Worm (Caenorhabditis elegans): Measurements from ENCODE around the gene srx-118.

Gene srx-118

ce11 chrII:12570523-12570922 is 44.9 kb downstream of the srx-118 start, which contains the start of gene Y38E10A.1:
Gene Y38E10A.1 (minus strand): TSS chrII:12570623.
- TF ChIP-seq hmg-4 (GFP tag; optimal IDR thresholded peaks at IDR 0.05) (no peak), F13C5.2 (tag; optimal IDR thresholded peaks at IDR 0.05) (no peak), hmbx-1 (tag; optimal IDR thresholded peaks at IDR 0.05) (no peak), scrt-1 (GFP tag; IDR thresholded peaks at IDR 0.05) (no peak), tbx-11 (GFP tag; IDR thresholded peaks at IDR 0.05) (no peak), ceh-36 (tag; optimal IDR thresholded peaks at IDR 0.05) (no peak), tra-4 (tag; optimal IDR thresholded peaks at IDR 0.05) (no peak), ceh-13 (GFP tag; optimal IDR thresholded peaks at IDR 0.05) (no peak), B0310.2 (tag; optimal IDR thresholded peaks at IDR 0.05) (no peak), tbx-37 (GFP tag; conservative IDR thresholded peaks at IDR 0.05) (no peak), flt-1 (GFP tag; IDR thresholded peaks at IDR 0.05) (no peak), sea-1 (GFP tag; conservative IDR thresholded peaks at IDR 0.05) (no peak), ama-1 (optimal IDR thresholded peaks at IDR 0.05) (no peak), aly-1 (tag; optimal IDR thresholded peaks at IDR 0.05) (no peak), hnd-1 (tag; optimal IDR thresholded peaks at IDR 0.05) (no peak), ets-7 (tag; optimal IDR thresholded peaks at IDR 0.05) (no peak), pes-1 (GFP tag; IDR thresholded peaks at IDR 0.05) (no peak)

ce11 chrII:12572760-12573159 is 47.1 kb downstream of the srx-118 start, which contains the start of gene Y38E10A.35:
Gene Y38E10A.35 (minus strand): TSS chrII:12572860.
- TF ChIP-seq ceh-13 (GFP tag; optimal IDR thresholded peaks at IDR 0.05) (no peak), hmg-4 (GFP tag; optimal IDR thresholded peaks at IDR 0.05) (no peak), ceh-36 (tag; optimal IDR thresholded peaks at IDR 0.05) (no peak), hnd-1 (tag; optimal IDR thresholded peaks at IDR 0.05) (no peak), sea-1 (GFP tag; conservative IDR thresholded peaks at IDR 0.05) (no peak), F13C5.2 (tag; optimal IDR thresholded peaks at IDR 0.05) (no peak), ama-1 (optimal IDR thresholded peaks at IDR 0.05) (no peak), flt-1 (GFP tag; IDR thresholded peaks at IDR 0.05) (no peak), tra-4 (tag; optimal IDR thresholded peaks at IDR 0.05) (no peak), ets-7 (tag; optimal IDR thresholded peaks at IDR 0.05) (no peak), B0310.2 (tag; optimal IDR thresholded peaks at IDR 0.05) (no peak), hmbx-1 (tag; optimal IDR thresholded peaks at IDR 0.05) (no peak), tbx-11 (GFP tag; IDR thresholded peaks at IDR 0.05) (no peak), pes-1 (GFP tag; IDR thresholded peaks at IDR 0.05) (no peak), tbx-37 (GFP tag; conservative IDR thresholded peaks at IDR 0.05) (no peak), scrt-1 (GFP tag; IDR thresholded peaks at IDR 0.05) (no peak)

ce11 chrII:12573541-12573940 is 47.9 kb downstream of the srx-118 start, which contains the start of gene Y38E10A.2:
Gene Y38E10A.2 (minus strand): TSS chrII:12573641.
- no peak for TF ChIP-seq ama-1 (optimal IDR thresholded peaks at IDR 0.05)
- no peak for TF ChIP-seq ets-7 (tag; optimal IDR thresholded peaks at IDR 0.05)
- TF ChIP-seq tbx-37 (GFP tag; conservative IDR thresholded peaks at IDR 0.05): no peak
- no peak for TF ChIP-seq tra-4 (tag; optimal IDR thresholded peaks at IDR 0.05)
- TF ChIP-seq hmbx-1 (tag; optimal IDR thresholded peaks at IDR 0.05): no peak
- TF ChIP-seq hmg-4 (GFP tag; optimal IDR thresholded peaks at IDR 0.05): no peak
- TF ChIP-seq ceh-13 (GFP tag; optimal IDR thresholded peaks at IDR 0.05): no peak
- TF ChIP-seq tbx-11 (GFP tag; IDR thresholded peaks at IDR 0.05): no peak
- no peak for TF ChIP-seq flt-1 (GFP tag; IDR thresholded peaks at IDR 0.05)
- no peak for TF ChIP-seq sea-1 (GFP tag; conservative IDR thresholded peaks at IDR 0.05)
- no peak for TF ChIP-seq aly-1 (tag; optimal IDR thresholded peaks at IDR 0.05)
- no peak for TF ChIP-seq scrt-1 (GFP tag; IDR thresholded peaks at IDR 0.05)
- no peak for TF ChIP-seq pes-1 (GFP tag; IDR thresholded peaks at IDR 0.05)
- no peak for TF ChIP-seq F13C5.2 (tag; optimal IDR thresholded peaks at IDR 0.05)
- no peak for TF ChIP-seq hnd-1 (tag; optimal IDR thresholded peaks at IDR 0.05)
- no peak for TF ChIP-seq B0310.2 (tag; optimal IDR thresholded peaks at IDR 0.05)

- TF ChIP-seq hmg-4 (GFP tag; optimal IDR thresholded peaks at IDR 0.05): no peak
- no peak for TF ChIP-seq ceh-13 (GFP tag; optimal IDR thresholded peaks at IDR 0.05)
- no peak for TF ChIP-seq ets-7 (tag; optimal IDR thresholded peaks at IDR 0.05)
- no peak for TF ChIP-seq flt-1 (GFP tag; IDR thresholded peaks at IDR 0.05)
- TF ChIP-seq tbx-37 (GFP tag; conservative IDR thresholded peaks at IDR 0.05): no peak
Measured at ce11 chrII:12574668-12575067, 49.0 kb downstream of the srx-118 start, which contains the start of gene Y38E10A.3. Gene Y38E10A.3 (minus strand): TSS chrII:12574768.

Measured in whole organism, early embryonic.